Worm (Caenorhabditis elegans): Measurements from ENCODE around the gene prmn-1.
A peak's percentile ranks its signal among the peaks of the same experiment; 100 is the strongest.

Gene prmn-1

DNA sequence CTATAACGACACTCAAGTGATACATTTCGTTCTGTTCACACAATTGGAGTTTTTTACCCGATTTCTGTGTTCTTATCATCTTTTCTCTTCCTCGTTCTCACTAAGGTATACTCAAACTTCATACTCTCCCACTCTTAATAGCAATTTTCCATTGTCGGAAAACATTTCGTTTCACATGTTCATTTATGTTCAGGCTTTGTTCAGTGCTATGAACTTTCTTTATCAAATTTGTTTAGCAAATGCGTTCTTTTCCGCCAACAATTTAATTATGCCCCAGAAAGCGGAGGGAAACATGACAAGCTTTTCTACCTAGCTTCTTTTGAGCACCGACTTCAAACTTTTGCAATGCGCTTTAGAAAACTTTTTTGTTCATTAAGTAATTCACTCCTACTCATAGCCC is 39.4 kb upstream of the prmn-1 start:
- TF ChIP-seq nhr-80 (tag; optimal IDR thresholded peaks at IDR 0.05) (peak; percentile 8), hlh-26 (GFP tag; conservative IDR thresholded peaks at IDR 0.05) (no peak)

- TF ChIP-seq F49E8.2 (tag; optimal IDR thresholded peaks at IDR 0.05; ENCODE audit: insufficient read depth) (no peak), nhr-179 (tag; optimal IDR thresholded peaks at IDR 0.05) (no peak), sdz-38 (tag; optimal IDR thresholded peaks at IDR 0.05) (no peak), hrde-1 (tag; optimal IDR thresholded peaks at IDR 0.05; ENCODE audit: borderline replicate concordance) (no peak), aptf-2 (GFP tag; conservative IDR thresholded peaks at IDR 0.05) (no peak), nhr-27 (tag; optimal IDR thresholded peaks at IDR 0.05) (no peak), rpc-1 (optimal IDR thresholded peaks at IDR 0.05) (no peak), rpc-1 (tag; optimal IDR thresholded peaks at IDR 0.05) (no peak), madf-8 (GFP tag; conservative IDR thresholded peaks at IDR 0.05) (no peak), unc-62 (GFP tag; optimal IDR thresholded peaks at IDR 0.05) (no peak), lsy-27 (tag; optimal IDR thresholded peaks at IDR 0.05; ENCODE audit: borderline replicate concordance, insufficient read depth) (no peak), bed-2 (GFP tag; IDR thresholded peaks at IDR 0.05) (no peak), zim-3 (tag; optimal IDR thresholded peaks at IDR 0.05) (no peak)
These were observed 38.7 kb upstream of the prmn-1 start, which contains the start of gene oct-2 for ce11 chrX:11346155-11346554. TSS of gene oct-2 (plus strand) at chrX:11346455.

DNA sequence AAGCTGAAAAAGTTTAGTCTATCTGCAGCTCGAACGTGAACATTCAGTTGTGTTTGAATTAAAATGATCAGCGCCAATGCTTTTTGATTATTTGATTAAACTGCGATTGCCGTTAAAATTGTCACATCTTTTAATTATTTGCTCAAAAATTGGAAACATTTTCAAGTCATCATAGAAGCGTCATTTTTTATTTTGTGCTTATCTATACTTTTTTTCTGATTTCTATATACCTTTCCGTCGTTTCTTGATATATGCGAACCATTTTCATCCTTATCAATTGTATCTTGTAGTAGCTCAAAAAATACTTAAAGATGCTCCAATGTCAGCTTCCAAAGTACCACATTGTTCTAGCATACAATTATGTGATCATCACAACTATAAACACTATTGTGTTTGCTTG is 33.6 kb upstream of the prmn-1 start:
- TF ChIP-seq F23B12.7 (tag; optimal IDR thresholded peaks at IDR 0.05; ENCODE audit: insufficient read depth) (no peak), nhr-80 (tag; optimal IDR thresholded peaks at IDR 0.05) (peak; percentile 56), mes-4 (tag; optimal IDR thresholded peaks at IDR 0.05) (no peak), ceh-27 (GFP tag; optimal IDR thresholded peaks at IDR 0.05) (no peak), F57C9.4 (tag; optimal IDR thresholded peaks at IDR 0.05) (no peak), aptf-2 (GFP tag; conservative IDR thresholded peaks at IDR 0.05) (no peak), tlf-1 (GFP tag; optimal IDR thresholded peaks at IDR 0.05) (no peak), ceh-40 (GFP tag; IDR thresholded peaks at IDR 0.05) (no peak)

DNA sequence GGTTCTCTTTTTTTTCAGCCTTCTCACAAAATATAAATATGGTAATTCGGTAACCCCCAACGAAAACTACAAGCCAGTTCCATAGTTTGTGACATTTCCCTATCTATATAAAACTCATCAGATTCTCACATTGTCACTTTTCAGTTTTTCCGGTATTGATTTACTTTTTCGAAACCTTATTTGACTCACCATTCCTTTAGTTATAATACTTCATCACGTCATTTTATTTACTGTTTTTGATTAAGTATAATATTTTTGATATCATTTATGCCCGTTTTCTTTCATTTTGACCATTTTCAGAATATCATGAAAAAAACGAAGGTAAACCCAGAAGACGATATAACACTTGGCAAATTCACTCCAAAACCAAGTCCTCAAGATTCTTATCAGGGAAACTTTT is 33.0 kb upstream of the prmn-1 start, which contains the start of gene pgp-3:
TSS of gene pgp-3 (plus strand) at position 301 of the 400 bp plus-strand sequence.
- TF ChIP-seq F57A8.1 (GFP tag; optimal IDR thresholded peaks at IDR 0.05): no peak
- no peak for TF ChIP-seq Y53G8AR.9 (GFP tag; conservative IDR thresholded peaks at IDR 0.05)
- TF ChIP-seq tbx-9 (tag; optimal IDR thresholded peaks at IDR 0.05; ENCODE audit: borderline replicate concordance): no peak
- no peak for TF ChIP-seq F10E7.11 (tag; optimal IDR thresholded peaks at IDR 0.05)

- no peak for TF ChIP-seq hlh-26 (GFP tag; conservative IDR thresholded peaks at IDR 0.05)
- no peak for TF ChIP-seq F33H1.4 (GFP tag; IDR thresholded peaks at IDR 0.05)
- no peak for TF ChIP-seq lin-35 (GFP tag; optimal IDR thresholded peaks at IDR 0.05)
- TF ChIP-seq egl-44 (GFP tag; IDR thresholded peaks at IDR 0.05): no peak
- no peak for TF ChIP-seq F55B11.4 (tag; optimal IDR thresholded peaks at IDR 0.05; ENCODE audit: borderline replicate concordance, insufficient read depth)
- no peak for TF ChIP-seq madf-6 (GFP tag; IDR thresholded peaks at IDR 0.05)
- no peak for TF ChIP-seq akir-1 (GFP tag; optimal IDR thresholded peaks at IDR 0.05)
- TF ChIP-seq C06A6.2 (GFP tag; conservative IDR thresholded peaks at IDR 0.05): no peak
- TF ChIP-seq ceh-91 (GFP tag; IDR thresholded peaks at IDR 0.05): no peak
- no peak for TF ChIP-seq ztf-3 (GFP tag; optimal IDR thresholded peaks at IDR 0.05)
- TF ChIP-seq hrde-1 (tag; optimal IDR thresholded peaks at IDR 0.05; ENCODE audit: borderline replicate concordance): no peak
- no peak for TF ChIP-seq tbx-9 (tag; optimal IDR thresholded peaks at IDR 0.05; ENCODE audit: borderline replicate concordance)
- TF ChIP-seq Y79H2A.3 (GFP tag; conservative IDR thresholded peaks at IDR 0.05): no peak
These were observed 29.0 kb upstream of the prmn-1 start for ce11 chrX:11355856-11356255.
